Worm (Caenorhabditis elegans) whole organism, L4/young adult: ENCODE results near the gene sul-1.

ENCODE experiments used
- W03F9.2 ChIP-seq: fragments of 150-350 bp; optimal IDR thresholded peaks from 2 replicates; lab custom pipeline; 2014; ENCODE audit warnings: missing biosample characterization, missing genetic modification characterization
- dao-5 ChIP-seq: sonication (generic microtip); optimal IDR thresholded peaks from 2 replicates; lab custom pipeline; 2016; ENCODE audit warnings: missing genotype, missing genetic modification characterization, moderate library complexity, missing compliant biosample characterization
- him-1 ChIP-seq: sonication (generic microtip); optimal IDR thresholded peaks from 2 replicates; lab custom pipeline; 2016; ENCODE audit warnings: missing genotype, missing genetic modification reagents, missing genetic modification characterization, missing compliant biosample characterization

DNA sequence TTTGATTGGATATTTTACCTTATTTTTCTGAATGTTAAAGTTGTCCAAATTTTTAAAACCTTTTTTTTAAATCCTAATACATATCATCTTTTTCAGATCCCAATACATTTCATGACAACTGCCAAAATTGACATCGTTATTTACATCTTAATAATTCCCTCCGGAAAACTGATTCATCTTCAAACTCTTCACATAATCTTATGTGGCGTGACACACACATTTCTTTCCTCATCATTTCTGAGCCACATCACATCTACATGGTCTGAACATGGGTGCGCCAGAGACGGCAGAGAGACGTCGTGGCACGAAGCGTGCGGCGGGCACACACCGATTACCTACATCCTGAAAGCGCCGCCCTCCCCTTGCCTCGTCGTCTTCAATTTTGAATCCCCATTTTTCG, 18.2 kb downstream of the sul-1 start, which contains the start of gene tba-9:
- TF ChIP-seq him-1 (no peak), W03F9.2 (tag; lab: Kevin White, UChicago) (no peak), dao-5 (tag; lab: Kevin White, UChicago) (no peak)
